Worm (Caenorhabditis elegans) whole organism, L4/young adult: ENCODE measurements around the gene F32D1.11.

Source experiments
- W03F9.2 ChIP-seq: fragments of 150-350 bp; optimal IDR thresholded peaks from 2 replicates; lab custom pipeline; 2014; ENCODE audit warnings: missing biosample characterization, missing genetic modification characterization
- dao-5 ChIP-seq: sonication (generic microtip); optimal IDR thresholded peaks from 2 replicates; lab custom pipeline; 2016; ENCODE audit warnings: missing genotype, missing genetic modification characterization, moderate library complexity, missing compliant biosample characterization
- him-1 ChIP-seq: sonication (generic microtip); optimal IDR thresholded peaks from 2 replicates; lab custom pipeline; 2016; ENCODE audit warnings: missing genotype, missing genetic modification reagents, missing genetic modification characterization, missing compliant biosample characterization

DNA sequence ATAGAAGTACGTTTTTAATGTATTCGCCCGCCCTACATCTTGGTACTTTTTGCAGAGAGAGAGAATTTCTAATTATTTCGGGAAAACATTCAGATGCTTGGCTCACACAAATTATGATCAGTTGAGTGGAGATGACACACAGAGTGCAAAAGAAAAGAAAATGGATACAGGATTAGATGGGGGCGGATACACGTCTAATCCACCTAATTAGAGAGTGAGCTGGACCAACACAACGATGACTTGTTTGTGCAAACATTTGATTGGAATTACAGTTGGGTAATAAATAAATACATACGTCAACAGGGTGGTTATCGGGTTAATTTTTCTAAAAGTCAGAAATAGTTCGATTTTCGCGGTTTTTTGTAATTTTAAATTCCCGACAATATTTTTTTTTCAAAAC, 7.2 kb downstream of the F32D1.11 start:
- no peak for TF ChIP-seq dao-5 (tag; lab: Kevin White, UChicago)
- no peak for TF ChIP-seq him-1 (tag; lab: Kevin White, UChicago)
- no peak for TF ChIP-seq W03F9.2 (tag; lab: Kevin White, UChicago)
